Fruit fly (Drosophila melanogaster) whole organism, embryonic: ENCODE data around the gene bon.
A peak's percentile ranks its signal among the peaks of the same experiment; 100 is the strongest.

Source experiments
- Blimp-1 ChIP-seq: fragments of 200-800 bp; sonication (Bioruptor generic); optimal IDR thresholded peaks from 3 replicates; lab custom pipeline; 2018; ENCODE audit warnings: missing biosample characterization, missing genetic modification characterization, mild to moderate bottlenecking, moderate library complexity, missing genetic modification reagents
- CG10565 ChIP-seq: fragments of 200-800 bp; sonication (Bioruptor generic); optimal IDR thresholded peaks from 3 replicates; lab custom pipeline; 2016; ENCODE audit warnings: missing biosample characterization, mild to moderate bottlenecking, missing genetic modification characterization
- CG11696 ChIP-seq: fragments of 200-800 bp; sonication (Bioruptor generic); IDR thresholded peaks from 2 replicates; pipeline ENCODE4 v1.3.6; 2022; ENCODE audit warnings: missing biosample characterization, missing genetic modification characterization
- CG11723 ChIP-seq: fragments of 200-800 bp; sonication (Bioruptor generic); optimal IDR thresholded peaks from 2 replicates; lab custom pipeline; 2017; ENCODE audit warnings: missing biosample characterization, mild to moderate bottlenecking, missing genetic modification characterization
- CG13775 ChIP-seq: fragments of 200-800 bp; sonication (Bioruptor generic); optimal IDR thresholded peaks from 3 replicates; lab custom pipeline; 2017; ENCODE audit warnings: missing biosample characterization, mild to moderate bottlenecking, missing genetic modification characterization
- CG14860 ChIP-seq: fragments of 200-800 bp; sonication (Bioruptor generic); IDR thresholded peaks from 3 replicates; pipeline ENCODE4 v1.3.6; 2022; ENCODE audit warnings: missing biosample characterization, missing genetic modification characterization; ENCODE audit not compliant: partially characterized antibody
- CG15479 ChIP-seq: fragments of 200-800 bp; sonication (Bioruptor generic); optimal IDR thresholded peaks from 3 replicates; lab custom pipeline; 2019; ENCODE audit warnings: missing biosample characterization, mild to moderate bottlenecking, missing genetic modification characterization, moderate library complexity
- CG15601 ChIP-seq: fragments of 200-800 bp; sonication (Bioruptor generic); optimal IDR thresholded peaks from 3 replicates; lab custom pipeline; 2019; ENCODE audit warnings: missing biosample characterization, mild to moderate bottlenecking, missing genetic modification characterization, moderate library complexity
- CG1647 ChIP-seq: fragments of 200-800 bp; sonication (Bioruptor generic); optimal IDR thresholded peaks from 3 replicates; lab custom pipeline; 2016; ENCODE audit warnings: missing biosample characterization, missing genetic modification characterization
- CG17912 ChIP-seq: fragments of 200-800 bp; sonication (Bioruptor generic); optimal IDR thresholded peaks from 2 replicates; lab custom pipeline; 2018; ENCODE audit warnings: missing biosample characterization, mild to moderate bottlenecking, missing genetic modification characterization
- CG31441 ChIP-seq: fragments of 200-800 bp; sonication (Bioruptor generic); IDR thresholded peaks from 2 replicates; pipeline ENCODE4 v1.3.6; 2022; ENCODE audit warnings: missing biosample characterization, missing genetic modification characterization
- CG4424 ChIP-seq: fragments of 200-800 bp; sonication (Bioruptor generic); optimal IDR thresholded peaks from 3 replicates; lab custom pipeline; 2016; ENCODE audit warnings: missing biosample characterization, missing genetic modification characterization
- CG7786 ChIP-seq: fragments of 200-800 bp; sonication (Bioruptor generic); optimal IDR thresholded peaks from 2 replicates; lab custom pipeline; 2016; ENCODE audit warnings: missing biosample characterization, missing genetic modification characterization
- CG9932 ChIP-seq: fragments of 200-800 bp; sonication (Bioruptor generic); IDR thresholded peaks from 2 replicates; pipeline ENCODE4 v1.3.6; 2022; ENCODE audit warnings: missing biosample characterization, missing genetic modification characterization
- D ChIP-seq, 2 experiments: fragments of 200-800 bp in 1 of 2; fragments of >200 bp in 1 of 2; sonication (Bioruptor generic) in 1 of 2; optimal IDR thresholded peaks; 2 replicates in 1 of 2; 3 replicates in 1 of 2; lab custom pipeline; 2017; ENCODE audit warnings: mild to moderate bottlenecking in 1 of 2, missing biosample characterization in 1 of 2, missing genetic modification characterization in 1 of 2, missing genetic modification reagents in 1 of 2
- Deaf1 ChIP-seq: fragments of 200-800 bp; optimal IDR thresholded peaks from 3 replicates; lab custom pipeline; 2019; ENCODE audit warnings: missing biosample characterization, mild to moderate bottlenecking, missing genetic modification characterization, moderate library complexity
- Dek ChIP-seq: fragments of 200-800 bp; sonication (Bioruptor generic); optimal IDR thresholded peaks from 3 replicates; lab custom pipeline; 2019; ENCODE audit warnings: missing biosample characterization, mild to moderate bottlenecking, missing genetic modification characterization, moderate library complexity
- Dip3 ChIP-seq: fragments of 200-800 bp; sonication (Bioruptor generic); optimal IDR thresholded peaks from 3 replicates; lab custom pipeline; 2016; ENCODE audit warnings: missing biosample characterization, missing genetic modification characterization
- H2.0 ChIP-seq: fragments of 200-800 bp; sonication (Bioruptor generic); IDR thresholded peaks from 2 replicates; pipeline ENCODE4 v1.3.6; 2022; ENCODE audit warnings: missing biosample characterization, missing genetic modification characterization
- HHEX ChIP-seq: fragments of 200-800 bp; sonication (Bioruptor generic); optimal IDR thresholded peaks from 3 replicates; lab custom pipeline; 2017; ENCODE audit warnings: missing biosample characterization, mild to moderate bottlenecking, missing genetic modification characterization, missing genetic modification reagents
- Lim3 ChIP-seq: fragments of 200-800 bp; sonication (Bioruptor generic); IDR thresholded peaks from 2 replicates; pipeline ENCODE4 v1.3.6; 2022; ENCODE audit warnings: missing biosample characterization, missing genetic modification characterization
- Med ChIP-seq: fragments of 200-800 bp; sonication (Bioruptor generic); peaks from one replicate; lab custom pipeline; 2016; ENCODE audit warnings: missing biosample characterization, missing genetic modification characterization, mild to moderate bottlenecking, inconsistent platforms, moderate library complexity
- Myb ChIP-seq: fragments of 200-800 bp; sonication (Bioruptor generic); optimal IDR thresholded peaks from 2 replicates; lab custom pipeline; 2016; ENCODE audit warnings: missing biosample characterization, missing genetic modification characterization
- Nf-YB ChIP-seq: fragments of 200-800 bp; sonication (Bioruptor generic); optimal IDR thresholded peaks from 3 replicates; lab custom pipeline; 2019; ENCODE audit warnings: missing biosample characterization, mild to moderate bottlenecking, missing genetic modification characterization, moderate library complexity
- Spps ChIP-seq: fragments of 200-800 bp; sonication (Bioruptor generic); optimal IDR thresholded peaks from 2 replicates; lab custom pipeline; 2018; ENCODE audit warnings: missing biosample characterization, mild to moderate bottlenecking, missing genetic modification characterization
- Sry-β ChIP-seq: fragments of 200-800 bp; sonication (Bioruptor generic); optimal IDR thresholded peaks from 2 replicates; lab custom pipeline; 2018; ENCODE audit warnings: missing biosample characterization, mild to moderate bottlenecking, missing genetic modification characterization, moderate library complexity
- Tbp ChIP-seq: fragments of >200 bp; optimal IDR thresholded peaks from 2 replicates; lab custom pipeline; 2018; ENCODE audit warnings: missing biosample characterization, missing genetic modification characterization
- Vsx1 ChIP-seq: fragments of 200-800 bp; sonication (Bioruptor generic); optimal IDR thresholded peaks from 2 replicates; lab custom pipeline; 2017; ENCODE audit warnings: missing biosample characterization, mild to moderate bottlenecking, missing genetic modification characterization, missing genetic modification reagents
- aop ChIP-seq: fragments of 200-800 bp; sonication (Bioruptor generic); IDR thresholded peaks from 2 replicates; pipeline ENCODE4 v1.3.6; 2022; ENCODE audit warnings: missing biosample characterization, missing genetic modification characterization
- ap ChIP-seq: fragments of 200-800 bp; sonication (Bioruptor generic); IDR thresholded peaks from 2 replicates; pipeline ENCODE4 v1.3.6; 2022; ENCODE audit warnings: missing biosample characterization, missing genetic modification characterization
- ara ChIP-seq: fragments of 200-800 bp; sonication (Bioruptor generic); IDR thresholded peaks from 2 replicates; pipeline ENCODE4 v1.3.6; 2022; ENCODE audit warnings: missing biosample characterization, missing genetic modification characterization
- az2 ChIP-seq: fragments of 200-800 bp; sonication (Bioruptor generic); optimal IDR thresholded peaks from 3 replicates; lab custom pipeline; 2016; ENCODE audit warnings: missing biosample characterization, missing genetic modification characterization
- corto ChIP-seq: fragments of 200-800 bp; sonication (Bioruptor generic); optimal IDR thresholded peaks from 2 replicates; lab custom pipeline; 2016; ENCODE audit warnings: missing biosample characterization, mild to moderate bottlenecking, missing genetic modification characterization, moderate library complexity
- da ChIP-seq: fragments of 200-800 bp; sonication (Bioruptor generic); optimal IDR thresholded peaks from 2 replicates; lab custom pipeline; 2016; ENCODE audit warnings: missing biosample characterization, missing genetic modification characterization
- fru ChIP-seq: fragments of >200 bp; optimal IDR thresholded peaks from 2 replicates; lab custom pipeline; 2017
- gem ChIP-seq: fragments of 200-800 bp; sonication (Bioruptor generic); optimal IDR thresholded peaks from 2 replicates; lab custom pipeline; 2019; ENCODE audit warnings: missing biosample characterization, mild to moderate bottlenecking, missing genetic modification characterization, moderate library complexity
- jigr1 ChIP-seq: fragments of 200-800 bp; sonication (Bioruptor generic); IDR thresholded peaks from 3 replicates; pipeline ENCODE4 v1.3.6; 2022; ENCODE audit warnings: missing biosample characterization, missing genetic modification characterization
- klu ChIP-seq: fragments of 200-800 bp; sonication (Bioruptor generic); IDR thresholded peaks from 2 replicates; pipeline ENCODE4 v1.3.6; 2022; ENCODE audit warnings: missing biosample characterization, missing genetic modification characterization
- lmd ChIP-seq: fragments of 200-800 bp; sonication (Bioruptor generic); IDR thresholded peaks from 2 replicates; pipeline ENCODE4 v1.3.6; 2022; ENCODE audit warnings: missing biosample characterization, missing genetic modification characterization
- mam ChIP-seq: fragments of 200-800 bp; sonication (Bioruptor generic); optimal IDR thresholded peaks from 3 replicates; lab custom pipeline; 2016; ENCODE audit warnings: missing biosample characterization, missing genetic modification characterization
- phol ChIP-seq: fragments of 200-800 bp; sonication (Bioruptor generic); optimal IDR thresholded peaks from 3 replicates; lab custom pipeline; 2018; ENCODE audit warnings: missing biosample characterization, mild to moderate bottlenecking, missing genetic modification characterization, moderate library complexity
- pzg ChIP-seq: fragments of 200-800 bp; sonication (Bioruptor generic); optimal IDR thresholded peaks from 3 replicates; lab custom pipeline; 2018; ENCODE audit warnings: missing biosample characterization, mild to moderate bottlenecking, missing genetic modification characterization, moderate library complexity
- row ChIP-seq: fragments of 200-800 bp; sonication (Bioruptor generic); IDR thresholded peaks from 3 replicates; pipeline ENCODE4 v1.3.6; 2022; ENCODE audit warnings: missing biosample characterization, missing genetic modification characterization
- sc ChIP-seq, 3 experiments: fragments of >200 bp in 2 of 3; fragments of 200-800 bp in 1 of 3; sonication (Bioruptor generic) in 1 of 3; optimal IDR thresholded peaks; 2 replicates in 2 of 3; 3 replicates in 1 of 3; lab custom pipeline; 2017; ENCODE audit warnings: mild to moderate bottlenecking in 1 of 3, missing biosample characterization in 1 of 3, missing genetic modification characterization in 1 of 3, missing genetic modification reagents in 1 of 3
- scrt ChIP-seq: fragments of 200-800 bp; sonication (Bioruptor generic); optimal IDR thresholded peaks from 2 replicates; lab custom pipeline; 2018; ENCODE audit warnings: missing biosample characterization, mild to moderate bottlenecking, missing genetic modification characterization, moderate library complexity
- sens ChIP-seq: fragments of 200-800 bp; sonication (Bioruptor generic); peaks from one replicate; lab custom pipeline; 2016; ENCODE audit warnings: missing biosample characterization, missing genetic modification characterization
- sob ChIP-seq: fragments of 200-800 bp; sonication (Bioruptor generic); IDR thresholded peaks from 2 replicates; pipeline ENCODE4 v1.3.6; 2022; ENCODE audit warnings: missing biosample characterization, missing genetic modification characterization
- tgo ChIP-seq: fragments of 200-800 bp; sonication (Bioruptor generic); IDR thresholded peaks from 3 replicates; pipeline ENCODE4 v1.3.6; 2022; ENCODE audit warnings: missing biosample characterization, missing genetic modification characterization
- wek ChIP-seq: fragments of 200-800 bp; sonication (Bioruptor generic); optimal IDR thresholded peaks from 3 replicates; lab custom pipeline; 2018; ENCODE audit warnings: missing biosample characterization, mild to moderate bottlenecking, missing genetic modification characterization, moderate library complexity
- zen2 ChIP-seq: fragments of 200-800 bp; sonication (Bioruptor generic); IDR thresholded peaks from 3 replicates; pipeline ENCODE4 v1.3.6; 2022; ENCODE audit warnings: missing biosample characterization, missing genetic modification characterization; ENCODE audit not compliant: partially characterized antibody

The bon gene

dm6 chr3R:20555023-20555422 lies 37.9 kb upstream of the bon start (continued):
- TF ChIP-seq H2.0 (GFP tag; lab: Robert Waterston, UW): no peak
- no peak for TF ChIP-seq Tbp (GFP tag; lab: Kevin White, UChicago)
- TF ChIP-seq da: no peak
- no peak for TF ChIP-seq CG14860 (GFP tag; lab: Robert Waterston, UW)
- no peak for TF ChIP-seq az2 (GFP tag; lab: Kevin White, UChicago)
- TF ChIP-seq Blimp-1 (GFP tag; lab: Kevin White, UChicago): peak; percentile 43
- peak; percentile 73; the same call in 1 of the 2 replicates for TF ChIP-seq sob (GFP tag; lab: Robert Waterston, UW)
- peak; percentile 36 for TF ChIP-seq corto (GFP tag; lab: Kevin White, UChicago)
- TF ChIP-seq mam (GFP tag; lab: Kevin White, UChicago): peak; percentile 61
- no peak for TF ChIP-seq Sry-β (GFP tag; lab: Kevin White, UChicago)
- TF ChIP-seq Deaf1 (tag; lab: Kevin White, UChicago): peak; percentile 44
- TF ChIP-seq ara (GFP tag; lab: Robert Waterston, UW): no peak
- TF ChIP-seq jigr1 (GFP tag; lab: Robert Waterston, UW): no peak
- peak; percentile 77 for TF ChIP-seq CG31441 (GFP tag; lab: Robert Waterston, UW)
- TF ChIP-seq ap (GFP tag; lab: Robert Waterston, UW): 0 out of 2 replicates have a peak, but pooled peaks have one; percentile 14
- no peak for TF ChIP-seq CG15601 (tag; lab: Kevin White, UChicago)
- no peak for TF ChIP-seq D (optimal IDR thresholded peaks at IDR 0.05; lab: Kevin White, UChicago)
- TF ChIP-seq D (GFP tag; optimal IDR thresholded peaks at IDR 0.05; lab: Kevin White, UChicago): peak; percentile 40
- TF ChIP-seq CG17912: no peak
- TF ChIP-seq Myb: peak; percentile 7
- TF ChIP-seq CG10565 (GFP tag; lab: Kevin White, UChicago): no peak
- peak; percentile 74 for TF ChIP-seq tgo
- TF ChIP-seq Lim3 (GFP tag; lab: Robert Waterston, UW): no peak
- peak; percentile 58 for TF ChIP-seq lmd (GFP tag; lab: Robert Waterston, UW)
- no peak for TF ChIP-seq sc (optimal IDR thresholded peaks at IDR 0.05; lab: Kevin White, UChicago)
- TF ChIP-seq sc (GFP tag; optimal IDR thresholded peaks at IDR 0.05; lab: Kevin White, UChicago): no peak
- peak; percentile 60 for TF ChIP-seq CG9932 (GFP tag; lab: Robert Waterston, UW)
- no peak for TF ChIP-seq CG11723 (GFP tag; lab: Kevin White, UChicago)
- no peak for TF ChIP-seq CG7786
- TF ChIP-seq CG4424: peak; percentile 47
- TF ChIP-seq row (GFP tag; lab: Robert Waterston, UW): 0 out of 3 replicates have a peak, but pooled peaks have one; percentile 11
- peak; percentile 72 for TF ChIP-seq gem (tag; lab: Kevin White, UChicago)
- no peak for TF ChIP-seq Nf-YB
- no peak for TF ChIP-seq Spps
- TF ChIP-seq wek (GFP tag; lab: Kevin White, UChicago): no peak
- peak; percentile 54 for TF ChIP-seq HHEX
- peak; percentile 4 for TF ChIP-seq Vsx1 (GFP tag; lab: Kevin White, UChicago)
- TF ChIP-seq fru (lab: Kevin White, UChicago): no peak
- TF ChIP-seq Dek (tag; lab: Kevin White, UChicago): peak; percentile 41
- TF ChIP-seq phol (tag; lab: Kevin White, UChicago): peak; percentile 10
- peak; percentile 88 for TF ChIP-seq sens
- TF ChIP-seq CG11696 (GFP tag; lab: Robert Waterston, UW): peak; percentile 95
- no peak for TF ChIP-seq zen2 (GFP tag; lab: Robert Waterston, UW)
- TF ChIP-seq Dip3 (GFP tag; lab: Kevin White, UChicago): peak; percentile 74
- peak; percentile 70 for TF ChIP-seq scrt (GFP tag; lab: Kevin White, UChicago)
- TF ChIP-seq CG15479: no peak
- peak; percentile 89 for TF ChIP-seq Med (GFP tag; lab: Kevin White, UChicago)
- TF ChIP-seq pzg: no peak
- TF ChIP-seq aop: no peak
- TF ChIP-seq CG13775: no peak
- peak; percentile 34; the same call in 1 of the 2 replicates for TF ChIP-seq klu (GFP tag; lab: Robert Waterston, UW)
- peak; percentile 30 for TF ChIP-seq CG1647 (GFP tag; lab: Kevin White, UChicago)
